Worm (Caenorhabditis elegans) whole organism, L1 larva: ENCODE measurements around the gene dex-1.

Experiments used
- ama-1 ChIP-seq: fragments of 150-350 bp; optimal IDR thresholded peaks from 2 replicates; lab custom pipeline; 2014
- ceh-63 ChIP-seq: fragments of 200-800 bp; sonication (Bioruptor generic); optimal IDR thresholded peaks from 2 replicates; lab custom pipeline; 2018; ENCODE audit warnings: mild to moderate bottlenecking, missing genetic modification characterization, missing compliant biosample characterization
- egl-27 ChIP-seq, 2 experiments: fragments of 150-350 bp in 1 of 2; sonication (generic microtip); optimal IDR thresholded peaks; 3 replicates each; lab custom pipeline; 2017 to 2018; ENCODE audit warnings: missing biosample characterization in 2 of 2, missing genetic modification characterization in 2 of 2, missing genetic modification reagents in 2 of 2
- fos-1 ChIP-seq: fragments of 150-350 bp; optimal IDR thresholded peaks from 2 replicates; lab custom pipeline; 2014; ENCODE audit warnings: missing biosample characterization, missing genetic modification characterization
- lin-15B ChIP-seq: fragments of 150-350 bp; sonication (generic microtip); optimal IDR thresholded peaks from 3 replicates; lab custom pipeline; 2014; ENCODE audit warnings: missing biosample characterization, missing genetic modification characterization
- lin-35 ChIP-seq, 2 experiments: fragments of 150-350 bp; optimal IDR thresholded peaks; 2 replicates each; lab custom pipeline; 2014; ENCODE audit warnings: missing biosample characterization in 2 of 2, missing genetic modification characterization in 2 of 2, missing genetic modification reagents in 2 of 2
- lin-39 ChIP-seq: fragments of 150-350 bp; optimal IDR thresholded peaks from 2 replicates; lab custom pipeline; 2014; ENCODE audit warnings: missing biosample characterization, missing genetic modification reagents, missing genetic modification characterization
- lsy-2 ChIP-seq, 2 experiments: fragments of 150-350 bp; optimal IDR thresholded peaks; 2 replicates each; lab custom pipeline; 2014; ENCODE audit warnings: missing biosample characterization in 2 of 2, missing genetic modification characterization in 2 of 2
- mdl-1 ChIP-seq, 2 experiments: fragments of 150-350 bp; optimal IDR thresholded peaks; 2 replicates each; lab custom pipeline; 2014 to 2017; ENCODE audit warnings: missing biosample characterization in 2 of 2, missing genetic modification characterization in 2 of 2, inconsistent platforms in 1 of 2
- nhr-12 ChIP-seq: sonication (generic microtip); optimal IDR thresholded peaks from 2 replicates; lab custom pipeline; 2017; ENCODE audit warnings: missing biosample characterization, missing genetic modification characterization
- snpc-4 ChIP-seq: fragments of 150-350 bp; optimal IDR thresholded peaks from 2 replicates; lab custom pipeline; 2014; ENCODE audit warnings: missing biosample characterization, missing genetic modification characterization
- sup-37 ChIP-seq: fragments of 200-800 bp; sonication (Bioruptor generic); optimal IDR thresholded peaks from 2 replicates; lab custom pipeline; 2018; ENCODE audit warnings: mild to moderate bottlenecking, missing genetic modification characterization, missing compliant biosample characterization
- vab-15 ChIP-seq: sonication (generic microtip); optimal IDR thresholded peaks from 2 replicates; lab custom pipeline; 2017; ENCODE audit warnings: missing genotype, mild to moderate bottlenecking, missing genetic modification characterization, missing compliant biosample characterization

DNA sequence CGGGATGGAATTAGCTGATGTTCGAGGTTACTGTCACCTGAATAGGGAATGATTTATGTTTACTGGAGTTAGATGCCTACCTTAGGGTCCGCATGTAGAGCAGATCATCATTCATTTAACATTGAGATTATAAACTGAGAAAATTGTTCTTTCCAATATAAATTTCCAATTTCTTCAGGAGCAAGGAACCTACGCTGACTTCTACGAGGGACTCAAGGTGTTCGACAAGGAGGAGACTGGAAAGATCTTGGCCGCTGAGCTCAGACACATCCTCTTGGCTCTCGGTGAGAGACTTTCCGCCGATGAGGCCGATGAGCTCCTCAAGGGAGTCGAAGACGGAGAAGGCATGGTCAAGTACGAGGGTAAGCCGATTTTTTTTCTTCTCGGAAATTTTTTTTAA, 40.6 kb downstream of the dex-1 start:
- no peak for TF ChIP-seq nhr-12 (tag; lab: Kevin White, UChicago)
- TF ChIP-seq ama-1, result no peak
- TF ChIP-seq lin-35 (GFP tag; optimal IDR thresholded peaks at IDR 0.05; lab: Kevin White, UChicago), result no peak
- TF ChIP-seq lin-15B (tag; lab: Kevin White, UChicago), result no peak
- no peak for TF ChIP-seq vab-15
- TF ChIP-seq egl-27 (tag; optimal IDR thresholded peaks at IDR 0.05; lab: Kevin White, UChicago), result no peak
- no peak for TF ChIP-seq snpc-4 (tag; lab: Kevin White, UChicago)
- no peak for TF ChIP-seq lin-39 (tag; lab: Kevin White, UChicago)
- no peak for TF ChIP-seq sup-37 (GFP tag; lab: Kevin White, UChicago)
- TF ChIP-seq lsy-2 (tag; optimal IDR thresholded peaks at IDR 0.05; lab: Kevin White, UChicago), result no peak
- TF ChIP-seq ceh-63, result no peak
- no peak for TF ChIP-seq mdl-1 (tag; optimal IDR thresholded peaks at IDR 0.05; lab: Kevin White, UChicago)
- TF ChIP-seq fos-1 (tag; lab: Kevin White, UChicago), result no peak
